Worm (Caenorhabditis elegans): ENCODE results near the gene hum-4.

- TF ChIP-seq ttx-3 (tag; optimal IDR thresholded peaks at IDR 0.05) = no peak
- TF ChIP-seq fkh-10 (GFP tag; optimal IDR thresholded peaks at IDR 0.05) = no peak
- TF ChIP-seq sox-2 (GFP tag; IDR thresholded peaks at IDR 0.05) = no peak
- TF ChIP-seq fkh-6 (tag; optimal IDR thresholded peaks at IDR 0.05) = no peak
- no peak for TF ChIP-seq lin-11 (tag; optimal IDR thresholded peaks at IDR 0.05)
- TF ChIP-seq hlh-15 (tag; optimal IDR thresholded peaks at IDR 0.05) = no peak
- TF ChIP-seq pros-1 (tag; optimal IDR thresholded peaks at IDR 0.05) = no peak
Observed at ce11 chrX:11405908-11406307, 27.5 kb downstream of the hum-4 start, which contains the start of gene slo-2.

Measured in whole organism, late embryonic.